Worm (Caenorhabditis elegans): ENCODE results near the gene hsd-2.

DNA sequence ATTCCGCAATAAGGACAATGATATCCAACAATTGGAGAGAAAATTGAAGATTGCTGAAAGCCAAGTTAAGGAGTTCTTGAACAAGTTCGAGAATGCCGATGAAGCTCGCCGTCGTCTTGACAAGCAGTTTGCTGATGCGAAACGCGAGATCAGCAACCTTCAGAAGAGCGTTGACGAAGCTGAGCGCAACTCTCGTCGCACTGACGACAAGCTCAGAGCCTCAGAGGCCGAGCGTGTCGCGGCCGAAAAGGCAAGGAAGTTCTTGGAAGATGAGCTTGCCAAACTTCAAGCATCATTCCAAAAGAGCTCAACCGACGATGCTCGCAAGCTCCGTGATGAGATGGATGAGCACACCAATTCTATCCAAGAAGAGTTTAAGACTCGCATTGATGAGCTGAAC is 18.7 kb upstream of the hsd-2 start:
- TF ChIP-seq ztf-11 (tag; optimal IDR thresholded peaks at IDR 0.05) (no peak), D1046.2 (GFP tag; IDR thresholded peaks at IDR 0.05) (no peak)
